Fruit fly (Drosophila melanogaster): ENCODE measurements around the gene Tango4.

dm6 chrX:11983838-11984237 is 37.0 kb upstream of the Tango4 start:
- no peak for TF ChIP-seq CTCF (optimal IDR thresholded peaks at IDR 0.05)
- TF ChIP-seq CG8478 (optimal IDR thresholded peaks at IDR 0.05), result no peak
